Fruit fly (Drosophila melanogaster) whole organism, adult: Measurements from ENCODE around the gene CG12589.

ENCODE experiments used
- CG11617 ChIP-seq: fragments of 200-800 bp; sonication (Bioruptor generic); optimal IDR thresholded peaks from 2 replicates; lab custom pipeline; 2017; ENCODE audit warnings: mild to moderate bottlenecking, missing biosample characterization, missing genetic modification reagents, missing genetic modification characterization
- CG12768 ChIP-seq: fragments of 200-800 bp; sonication (Bioruptor generic); optimal IDR thresholded peaks from 2 replicates; lab custom pipeline; 2017; ENCODE audit warnings: missing biosample characterization, missing genetic modification characterization, mild to moderate bottlenecking, moderate library complexity, missing genetic modification reagents
- CG14711 ChIP-seq: fragments of 200-800 bp; sonication (Bioruptor generic); optimal IDR thresholded peaks from 2 replicates; lab custom pipeline; 2018; ENCODE audit warnings: missing biosample characterization, mild to moderate bottlenecking, missing genetic modification characterization, moderate library complexity
- CG1620 ChIP-seq: fragments of 200-800 bp; sonication (Bioruptor generic); optimal IDR thresholded peaks from 2 replicates; lab custom pipeline; 2016; ENCODE audit warnings: missing biosample characterization, missing genetic modification characterization
- CG33017 ChIP-seq: fragments of 200-800 bp; sonication (Bioruptor generic); optimal IDR thresholded peaks from 2 replicates; lab custom pipeline; 2018; ENCODE audit warnings: missing biosample characterization, mild to moderate bottlenecking, missing genetic modification characterization, moderate library complexity
- CG5204 ChIP-seq: fragments of 200-800 bp; sonication (Bioruptor generic); optimal IDR thresholded peaks from 2 replicates; lab custom pipeline; 2016; ENCODE audit warnings: missing biosample characterization, missing genetic modification characterization
- CG7045 ChIP-seq: fragments of 200-800 bp; sonication (Bioruptor generic); optimal IDR thresholded peaks from 2 replicates; lab custom pipeline; 2017; ENCODE audit warnings: missing biosample characterization, mild to moderate bottlenecking, missing genetic modification characterization
- CG7101 ChIP-seq: fragments of 200-800 bp; sonication (Bioruptor generic); optimal IDR thresholded peaks from 2 replicates; lab custom pipeline; 2018; ENCODE audit warnings: missing biosample characterization, mild to moderate bottlenecking, missing genetic modification characterization, moderate library complexity
- Clk ChIP-seq: fragments of 200-800 bp; sonication (Bioruptor generic); optimal IDR thresholded peaks from 2 replicates; lab custom pipeline; 2017; ENCODE audit warnings: missing biosample characterization, missing genetic modification characterization
- Crg-1 ChIP-seq: fragments of 200-800 bp; sonication (Bioruptor generic); optimal IDR thresholded peaks from 2 replicates; lab custom pipeline; 2016; ENCODE audit warnings: missing biosample characterization, missing genetic modification characterization
- Hr96 ChIP-seq: fragments of 200-800 bp; sonication (Bioruptor generic); optimal IDR thresholded peaks from 2 replicates; lab custom pipeline; 2016; ENCODE audit warnings: missing biosample characterization, missing genetic modification characterization
- Mnt ChIP-seq: fragments of 200-800 bp; sonication (Bioruptor generic); optimal IDR thresholded peaks from 2 replicates; lab custom pipeline; 2016; ENCODE audit warnings: missing biosample characterization, mild to moderate bottlenecking, missing genetic modification characterization
- bab1 ChIP-seq: fragments of 200-800 bp; sonication (Bioruptor generic); optimal IDR thresholded peaks from 3 replicates; lab custom pipeline; 2019; ENCODE audit warnings: missing biosample characterization, mild to moderate bottlenecking, missing genetic modification characterization, moderate library complexity
- cic ChIP-seq: fragments of 200-800 bp; sonication (Bioruptor generic); optimal IDR thresholded peaks from 2 replicates; lab custom pipeline; 2017; ENCODE audit warnings: missing biosample characterization, mild to moderate bottlenecking, missing genetic modification characterization, moderate library complexity
- cnc ChIP-seq, 2 experiments: fragments of >200 bp; optimal IDR thresholded peaks; 2 replicates each; lab custom pipeline; 2017
- kay ChIP-seq: fragments of 200-800 bp; sonication (Bioruptor generic); peaks from one replicate; lab custom pipeline; 2016; ENCODE audit warnings: missing biosample characterization, missing genetic modification characterization, borderline replicate concordance
- ovo ChIP-seq: fragments of 200-800 bp; sonication (Bioruptor generic); optimal IDR thresholded peaks from 2 replicates; lab custom pipeline; 2016; ENCODE audit warnings: missing biosample characterization, missing genetic modification characterization
- pad ChIP-seq: fragments of 200-800 bp; sonication (Bioruptor generic); optimal IDR thresholded peaks from 3 replicates; lab custom pipeline; 2017; ENCODE audit warnings: missing biosample characterization, missing genetic modification characterization, mild to moderate bottlenecking, moderate library complexity, missing genetic modification reagents
- tj ChIP-seq: fragments of 200-800 bp; sonication (Bioruptor generic); optimal IDR thresholded peaks from 3 replicates; lab custom pipeline; 2017; ENCODE audit warnings: missing biosample characterization, mild to moderate bottlenecking, missing genetic modification characterization, moderate library complexity
- toe ChIP-seq: fragments of 200-800 bp; sonication (Bioruptor generic); optimal IDR thresholded peaks from 2 replicates; lab custom pipeline; 2016; ENCODE audit warnings: missing biosample characterization, missing genetic modification characterization

CG12589 gene

dm6 chr3R:5138889-5139288, at the start of gene CG12589:
CG12589 (minus strand) TSS chr3R:5138989.
- TF ChIP-seq Crg-1 (GFP tag; lab: Kevin White, UChicago) (no peak), toe (GFP tag; lab: Kevin White, UChicago) (no peak), tj (GFP tag; lab: Kevin White, UChicago) (no peak)

- TF ChIP-seq kay (GFP tag; lab: Kevin White, UChicago) (peak; percentile 34), tj (GFP tag; lab: Kevin White, UChicago) (no peak)
Observed at dm6 chr3R:5187806-5188205, 49.0 kb upstream of the CG12589 start.

- no peak for TF ChIP-seq kay (GFP tag; lab: Kevin White, UChicago)
- no peak for TF ChIP-seq CG14711 (tag; lab: Kevin White, UChicago)
Observed at dm6 chr3R:5175944-5176343, 37.2 kb upstream of the CG12589 start.

- no peak for TF ChIP-seq toe (GFP tag; lab: Kevin White, UChicago)
- no peak for TF ChIP-seq CG33017
- TF ChIP-seq bab1 (GFP tag; lab: Kevin White, UChicago): no peak
- TF ChIP-seq kay (GFP tag; lab: Kevin White, UChicago): no peak
- no peak for TF ChIP-seq Hr96 (GFP tag; lab: Kevin White, UChicago)
- TF ChIP-seq CG7045 (GFP tag; lab: Kevin White, UChicago): no peak
Observed at dm6 chr3R:5171972-5172371, 33.2 kb upstream of the CG12589 start.

- no peak for TF ChIP-seq Crg-1 (GFP tag; lab: Kevin White, UChicago)
- no peak for TF ChIP-seq toe (GFP tag; lab: Kevin White, UChicago)
- TF ChIP-seq Hr96 (GFP tag; lab: Kevin White, UChicago): no peak
- TF ChIP-seq cnc (optimal IDR thresholded peaks at IDR 0.05; lab: Kevin White, UChicago): no peak
- no peak for TF ChIP-seq CG11617 (GFP tag; lab: Kevin White, UChicago)
- TF ChIP-seq bab1 (GFP tag; lab: Kevin White, UChicago): no peak
- no peak for TF ChIP-seq CG7045 (GFP tag; lab: Kevin White, UChicago)
- TF ChIP-seq Clk (GFP tag; lab: Kevin White, UChicago): no peak
- TF ChIP-seq CG12768: no peak
- TF ChIP-seq pad: no peak
- TF ChIP-seq Mnt (GFP tag; lab: Kevin White, UChicago): no peak
- TF ChIP-seq CG5204 (GFP tag; lab: Kevin White, UChicago): no peak
- TF ChIP-seq CG14711 (tag; lab: Kevin White, UChicago): no peak
- no peak for TF ChIP-seq CG7101
- TF ChIP-seq CG33017: no peak
- no peak for TF ChIP-seq kay (GFP tag; lab: Kevin White, UChicago)
Observed at dm6 chr3R:5162213-5162612, 23.4 kb upstream of the CG12589 start.

dm6 chr3R:5159312-5159711, 20.5 kb upstream of the CG12589 start, which contains the start of gene CG12590:
CG12590 (plus strand) TSS chr3R:5159612.
- no peak for TF ChIP-seq kay (GFP tag; lab: Kevin White, UChicago)
- no peak for TF ChIP-seq pad
- TF ChIP-seq CG5204 (GFP tag; lab: Kevin White, UChicago): no peak
- TF ChIP-seq Mnt (GFP tag; lab: Kevin White, UChicago): no peak
- TF ChIP-seq CG11617 (GFP tag; lab: Kevin White, UChicago): no peak
- TF ChIP-seq CG1620: no peak
- TF ChIP-seq CG33017: no peak
- TF ChIP-seq toe (GFP tag; lab: Kevin White, UChicago): no peak
- no peak for TF ChIP-seq ovo (GFP tag; lab: Kevin White, UChicago)
- TF ChIP-seq Crg-1 (GFP tag; lab: Kevin White, UChicago): no peak
- TF ChIP-seq bab1 (GFP tag; lab: Kevin White, UChicago): no peak

- peak; percentile 99 for TF ChIP-seq pad
- TF ChIP-seq CG7101: no peak
Observed at dm6 chr3R:5150523-5150922, 11.7 kb upstream of the CG12589 start, which contains the start of gene dpr16. dpr16 (plus strand) TSS chr3R:5150908.

dm6 chr3R:5127790-5128243, 11.0 kb downstream of the CG12589 start, which contains the start of gene RabGGTa:
RabGGTa (plus strand) TSS chr3R:5128087.
- TF ChIP-seq pad (no peak), bab1 (GFP tag; lab: Kevin White, UChicago) (peak; percentile 19), tj (GFP tag; lab: Kevin White, UChicago) (no peak), kay (GFP tag; lab: Kevin White, UChicago) (peak; percentile 1), Hr96 (GFP tag; lab: Kevin White, UChicago) (no peak), CG11617 (GFP tag; lab: Kevin White, UChicago) (peak; percentile 28), CG12768 (no peak), cnc (optimal IDR thresholded peaks at IDR 0.05; lab: Kevin White, UChicago) (no peak), Clk (GFP tag; lab: Kevin White, UChicago) (no peak), CG1620 (peak; percentile 4), CG5204 (GFP tag; lab: Kevin White, UChicago) (peak; percentile 48), Crg-1 (GFP tag; lab: Kevin White, UChicago) (no peak), CG14711 (tag; lab: Kevin White, UChicago) (peak; percentile 46), ovo (GFP tag; lab: Kevin White, UChicago) (no peak), Mnt (GFP tag; lab: Kevin White, UChicago) (no peak), toe (GFP tag; lab: Kevin White, UChicago) (no peak), CG33017 (peak; percentile 36), CG7101 (peak; percentile 45), cic (GFP tag; lab: Kevin White, UChicago) (no peak), CG7045 (GFP tag; lab: Kevin White, UChicago) (peak; percentile 52)
